Fruit fly (Drosophila melanogaster): ENCODE measurements around the gene CG34447.
A peak's percentile ranks its signal among the peaks of the same experiment; 100 is the strongest.

Gene CG34447

dm6 chr2L:2380805-2381204, 39.0 kb downstream of the CG34447 start, which contains the start of gene Eogt:
Eogt (plus strand) TSS chr2L:2381097.
- TF ChIP-seq CG17186 (GFP tag; optimal IDR thresholded peaks at IDR 0.05) = peak; percentile 64
- TF ChIP-seq CG11504 (tag; optimal IDR thresholded peaks at IDR 0.05) = peak; percentile 92
- peak; percentile 93 for TF ChIP-seq CG14710 (tag; optimal IDR thresholded peaks at IDR 0.05)
- no peak for TF ChIP-seq CG8478 (optimal IDR thresholded peaks at IDR 0.05)
- peak; percentile 63 to 92 for TF ChIP-seq Hr51 (GFP tag; optimal IDR thresholded peaks at IDR 0.05)
- peak in 1 of 2 experiments; percentile 28 for TF ChIP-seq tll (GFP tag; optimal IDR thresholded peaks at IDR 0.05)
- peak; percentile 68 for TF ChIP-seq D19B (GFP tag; optimal IDR thresholded peaks at IDR 0.05)
- TF ChIP-seq gfzf (GFP tag; optimal IDR thresholded peaks at IDR 0.05) = peak; percentile 62
- peak; percentile 90 for TF ChIP-seq CG10462 (GFP tag; optimal IDR thresholded peaks at IDR 0.05)
- peak; percentile 53 for TF ChIP-seq ab (GFP tag; optimal IDR thresholded peaks at IDR 0.05)
- no peak for TF ChIP-seq CG14965 (GFP tag; optimal IDR thresholded peaks at IDR 0.05; ENCODE audit: borderline replicate concordance)
- peak; percentile 28 for TF ChIP-seq Dp (GFP tag; optimal IDR thresholded peaks at IDR 0.05)
- no peak for TF ChIP-seq CG16813 (GFP tag; IDR thresholded peaks at IDR 0.05; ENCODE audit: partially characterized antibody)
- peak; percentile 71 for TF ChIP-seq ac (GFP tag; optimal IDR thresholded peaks at IDR 0.05)
- peak; percentile 93 for TF ChIP-seq dimm (GFP tag; IDR thresholded peaks at IDR 0.05)
- peak; percentile 93 for TF ChIP-seq gcm (GFP tag; optimal IDR thresholded peaks at IDR 0.05)
- peak; percentile 94 for TF ChIP-seq Sox102F (GFP tag; optimal IDR thresholded peaks at IDR 0.05)
- TF ChIP-seq crc (GFP tag; optimal IDR thresholded peaks at IDR 0.05) = peak; percentile 49
- peak; percentile 93 for TF ChIP-seq Chrac-16 (GFP tag; optimal IDR thresholded peaks at IDR 0.05)
- TF ChIP-seq pho (GFP tag; optimal IDR thresholded peaks at IDR 0.05) = peak; percentile 76
- TF ChIP-seq CrebB (tag; optimal IDR thresholded peaks at IDR 0.05) = peak; percentile 91
- peak; percentile 90 for TF ChIP-seq salm (tag; optimal IDR thresholded peaks at IDR 0.05)
- peak; percentile 95 for TF ChIP-seq Dbx (GFP tag; IDR thresholded peaks at IDR 0.05)
- TF ChIP-seq p53 (GFP tag; optimal IDR thresholded peaks at IDR 0.05) = peak; percentile 23
- peak; percentile 97 for TF ChIP-seq CG32532 (GFP tag; IDR thresholded peaks at IDR 0.05)
- TF ChIP-seq CG32767 (GFP tag; IDR thresholded peaks at IDR 0.05) = peak; percentile 94
- no peak for TF ChIP-seq Bgb (GFP tag; IDR thresholded peaks at IDR 0.05; ENCODE audit: partially characterized antibody)
- peak; percentile 98 for TF ChIP-seq dmrt11E (tag; optimal IDR thresholded peaks at IDR 0.05)
- TF ChIP-seq CG11085 (GFP tag; IDR thresholded peaks at IDR 0.05) = peak; percentile 92
- peak; percentile 83 for TF ChIP-seq mam (GFP tag; optimal IDR thresholded peaks at IDR 0.05)
- TF ChIP-seq C15 (GFP tag; IDR thresholded peaks at IDR 0.05) = peak; percentile 71; the same call in 1 of the 3 replicates
- TF ChIP-seq hb (GFP tag; IDR thresholded peaks at IDR 0.05; ENCODE audit: partially characterized antibody) = no peak
- peak; percentile 20 for TF ChIP-seq repo (GFP tag; optimal IDR thresholded peaks at IDR 0.05)
- peak; percentile 95 for TF ChIP-seq dati (GFP tag; IDR thresholded peaks at IDR 0.05)
- TF ChIP-seq Hmr (GFP tag; optimal IDR thresholded peaks at IDR 0.05) = peak; percentile 93
- peak; percentile 54 for TF ChIP-seq CG10565 (GFP tag; optimal IDR thresholded peaks at IDR 0.05)
- TF ChIP-seq nerfin-2 (GFP tag; IDR thresholded peaks at IDR 0.05; ENCODE audit: partially characterized antibody) = no peak
- TF ChIP-seq TFAM (GFP tag; optimal IDR thresholded peaks at IDR 0.05) = peak; percentile 41
- peak in 1 of 2 experiments; percentile 72 for TF ChIP-seq Eip74EF (GFP tag; optimal IDR thresholded peaks at IDR 0.05)
- peak; percentile 96 for TF ChIP-seq sob (GFP tag; IDR thresholded peaks at IDR 0.05)
- TF ChIP-seq CG16863 (GFP tag; optimal IDR thresholded peaks at IDR 0.05) = peak; percentile 55
- peak; percentile 85 for TF ChIP-seq Fer2 (tag; optimal IDR thresholded peaks at IDR 0.05)
- TF ChIP-seq CG11398 (GFP tag; optimal IDR thresholded peaks at IDR 0.05) = no peak
- no peak for TF ChIP-seq zen2 (GFP tag; IDR thresholded peaks at IDR 0.05; ENCODE audit: partially characterized antibody)
- peak; percentile 38 for TF ChIP-seq Sry-β (GFP tag; optimal IDR thresholded peaks at IDR 0.05)
- peak; percentile 45 for TF ChIP-seq Ets97D (GFP tag; optimal IDR thresholded peaks at IDR 0.05)
- peak; percentile 97 for TF ChIP-seq Aef1 (GFP tag; IDR thresholded peaks at IDR 0.05)
- TF ChIP-seq Dek (tag; optimal IDR thresholded peaks at IDR 0.05) = peak; percentile 94
- peak; percentile 87 for TF ChIP-seq Meics (GFP tag; optimal IDR thresholded peaks at IDR 0.05)
- peak; percentile 93 for TF ChIP-seq CG30431 (GFP tag; optimal IDR thresholded peaks at IDR 0.05)

Measured in whole organism, embryonic.